Fruit fly (Drosophila melanogaster) whole organism, embryonic: Measurements from ENCODE around the gene MtnD.

Source experiments
- Abd-B ChIP-seq: fragments of 200-800 bp; sonication (Bioruptor generic); optimal IDR thresholded peaks from 2 replicates; lab custom pipeline; 2018; ENCODE audit warnings: missing biosample characterization, mild to moderate bottlenecking, missing genetic modification characterization, moderate library complexity
- Awh ChIP-seq: fragments of 200-800 bp; sonication (Bioruptor generic); IDR thresholded peaks from 2 replicates; pipeline ENCODE4, ENCODE4 v1.3.6; 2022; ENCODE audit warnings: missing biosample characterization, missing genetic modification characterization
- B-H2 ChIP-seq: fragments of 200-800 bp; sonication (Bioruptor generic); optimal IDR thresholded peaks from 2 replicates; lab custom pipeline; 2018; ENCODE audit warnings: missing biosample characterization, mild to moderate bottlenecking, missing genetic modification characterization
- CG10209 ChIP-seq: fragments of 200-800 bp; sonication (Bioruptor generic); optimal IDR thresholded peaks from 3 replicates; lab custom pipeline; 2017; ENCODE audit warnings: missing biosample characterization, mild to moderate bottlenecking, missing genetic modification characterization, missing genetic modification reagents
- CG14014 ChIP-seq: fragments of 200-800 bp; sonication (Bioruptor generic); IDR thresholded peaks from 2 replicates; pipeline ENCODE4 v1.3.6; 2022; ENCODE audit warnings: missing biosample characterization, missing genetic modification characterization
- CG15011 ChIP-seq: fragments of 200-800 bp; sonication (Bioruptor generic); optimal IDR thresholded peaks from 3 replicates; lab custom pipeline; 2018; ENCODE audit warnings: missing biosample characterization, mild to moderate bottlenecking, missing genetic modification characterization
- CG17829 ChIP-seq: fragments of 200-800 bp; optimal IDR thresholded peaks from 2 replicates; lab custom pipeline; 2019; ENCODE audit warnings: missing biosample characterization, mild to moderate bottlenecking, missing genetic modification characterization, moderate library complexity
- CG17912 ChIP-seq: fragments of 200-800 bp; sonication (Bioruptor generic); optimal IDR thresholded peaks from 2 replicates; lab custom pipeline; 2018; ENCODE audit warnings: missing biosample characterization, mild to moderate bottlenecking, missing genetic modification characterization
- CG1792 ChIP-seq: fragments of 200-800 bp; sonication (Bioruptor generic); optimal IDR thresholded peaks from 2 replicates; lab custom pipeline; 2016; ENCODE audit warnings: missing biosample characterization, missing genetic modification characterization
- CG18011 ChIP-seq: fragments of 200-800 bp; sonication (Bioruptor generic); optimal IDR thresholded peaks from 2 replicates; lab custom pipeline; 2017; ENCODE audit warnings: missing biosample characterization, missing genetic modification characterization, mild to moderate bottlenecking, moderate library complexity, missing genotype
- CG2202 ChIP-seq: fragments of 200-800 bp; sonication (Bioruptor generic); optimal IDR thresholded peaks from 2 replicates; lab custom pipeline; 2018; ENCODE audit warnings: missing biosample characterization, mild to moderate bottlenecking, missing genetic modification characterization
- CG2678 ChIP-seq: fragments of 200-800 bp; sonication (Bioruptor generic); optimal IDR thresholded peaks from 3 replicates; lab custom pipeline; 2019; ENCODE audit warnings: missing biosample characterization, mild to moderate bottlenecking, missing genetic modification characterization, moderate library complexity
- CG2875 ChIP-seq: fragments of 200-800 bp; sonication (Bioruptor generic); optimal IDR thresholded peaks from 2 replicates; lab custom pipeline; 2017; ENCODE audit warnings: missing biosample characterization, mild to moderate bottlenecking, missing genetic modification characterization, missing genetic modification reagents
- CG2889 ChIP-seq: fragments of 200-800 bp; sonication (Bioruptor generic); IDR thresholded peaks from 3 replicates; pipeline ENCODE4 v1.3.6; 2022; ENCODE audit warnings: missing biosample characterization, missing genetic modification characterization
- CG30020 ChIP-seq: fragments of 200-800 bp; optimal IDR thresholded peaks from 2 replicates; lab custom pipeline; 2019; ENCODE audit warnings: missing biosample characterization, mild to moderate bottlenecking, missing genetic modification characterization, moderate library complexity
- CG31365 ChIP-seq: fragments of 200-800 bp; sonication (Bioruptor generic); optimal IDR thresholded peaks from 2 replicates; lab custom pipeline; 2018; ENCODE audit warnings: missing biosample characterization, mild to moderate bottlenecking, missing genetic modification characterization
- CG3281 ChIP-seq: fragments of 200-800 bp; sonication (Bioruptor generic); optimal IDR thresholded peaks from 3 replicates; lab custom pipeline; 2017; ENCODE audit warnings: missing biosample characterization, mild to moderate bottlenecking, missing genetic modification characterization
- CG3407 ChIP-seq: fragments of 200-800 bp; sonication (Bioruptor generic); optimal IDR thresholded peaks from 2 replicates; lab custom pipeline; 2018; ENCODE audit warnings: missing biosample characterization, mild to moderate bottlenecking, missing genetic modification characterization
- CG4282 ChIP-seq: fragments of 200-800 bp; sonication (Bioruptor generic); optimal IDR thresholded peaks from 2 replicates; lab custom pipeline; 2016; ENCODE audit warnings: missing biosample characterization, missing genetic modification characterization
- CG4707 ChIP-seq: fragments of 200-800 bp; sonication (Bioruptor generic); optimal IDR thresholded peaks from 2 replicates; lab custom pipeline; 2018; ENCODE audit warnings: missing biosample characterization, mild to moderate bottlenecking, missing genetic modification characterization, moderate library complexity
- CG7556 ChIP-seq: fragments of 200-800 bp; sonication (Bioruptor generic); optimal IDR thresholded peaks from 2 replicates; lab custom pipeline; 2017; ENCODE audit warnings: missing biosample characterization, mild to moderate bottlenecking, missing genetic modification characterization
- CG9797 ChIP-seq: fragments of 200-800 bp; sonication (Bioruptor generic); optimal IDR thresholded peaks from 3 replicates; lab custom pipeline; 2018; ENCODE audit warnings: missing biosample characterization, mild to moderate bottlenecking, missing genetic modification characterization
- CrebB ChIP-seq: fragments of 200-800 bp; sonication (Bioruptor generic); optimal IDR thresholded peaks from 3 replicates; lab custom pipeline; 2018; ENCODE audit warnings: missing biosample characterization, mild to moderate bottlenecking, missing genetic modification characterization
- Dip2 ChIP-seq: fragments of 200-800 bp; sonication (Bioruptor generic); IDR thresholded peaks from 2 replicates; pipeline ENCODE4 v1.3.6; 2022; ENCODE audit warnings: missing biosample characterization, missing genetic modification characterization
- Fer2 ChIP-seq: fragments of 200-800 bp; sonication (Bioruptor generic); optimal IDR thresholded peaks from 2 replicates; lab custom pipeline; 2018; ENCODE audit warnings: missing biosample characterization, mild to moderate bottlenecking, missing genetic modification characterization, moderate library complexity
- H15 ChIP-seq: fragments of 200-800 bp; sonication (Bioruptor generic); IDR thresholded peaks from 3 replicates; pipeline ENCODE4 v1.3.6; 2022; ENCODE audit warnings: missing biosample characterization, missing genetic modification characterization
- HHEX ChIP-seq: fragments of 200-800 bp; sonication (Bioruptor generic); optimal IDR thresholded peaks from 3 replicates; lab custom pipeline; 2017; ENCODE audit warnings: missing biosample characterization, mild to moderate bottlenecking, missing genetic modification characterization, missing genetic modification reagents
- Hand ChIP-seq: fragments of 200-800 bp; sonication (Bioruptor generic); optimal IDR thresholded peaks from 2 replicates; lab custom pipeline; 2017; ENCODE audit warnings: mild to moderate bottlenecking, missing biosample characterization, missing genetic modification reagents, missing genetic modification characterization
- HmgD ChIP-seq: fragments of 200-800 bp; sonication (Bioruptor generic); optimal IDR thresholded peaks from 3 replicates; lab custom pipeline; 2016; ENCODE audit warnings: missing biosample characterization, missing genetic modification characterization
- HmgZ ChIP-seq: fragments of 200-800 bp; sonication (Bioruptor generic); optimal IDR thresholded peaks from 2 replicates; lab custom pipeline; 2018; ENCODE audit warnings: missing biosample characterization, mild to moderate bottlenecking, missing genetic modification characterization
- Mad ChIP-seq: fragments of 200-800 bp; sonication (Bioruptor generic); optimal IDR thresholded peaks from 2 replicates; lab custom pipeline; 2016; ENCODE audit warnings: missing biosample characterization, missing genetic modification characterization
- Myb ChIP-seq: fragments of 200-800 bp; sonication (Bioruptor generic); optimal IDR thresholded peaks from 2 replicates; lab custom pipeline; 2016; ENCODE audit warnings: missing biosample characterization, missing genetic modification characterization
- Trl ChIP-seq, 3 experiments: fragments of >200 bp in 2 of 3; fragments of 200-800 bp in 1 of 3; sonication (Bioruptor generic) in 1 of 3; optimal IDR thresholded peaks; 2 replicates in 1 of 3; 3 replicates in 2 of 3; lab custom pipeline; 2016 to 2017; ENCODE audit warnings: missing biosample characterization in 1 of 3, missing genetic modification characterization in 1 of 3
- Xrp1 ChIP-seq: fragments of 200-800 bp; sonication (Bioruptor generic); IDR thresholded peaks from 2 replicates; pipeline ENCODE4 v1.3.6; 2022; ENCODE audit warnings: missing biosample characterization, missing genetic modification characterization
- YL-1 ChIP-seq: fragments of 200-800 bp; sonication (Bioruptor generic); optimal IDR thresholded peaks from 3 replicates; lab custom pipeline; 2017; ENCODE audit warnings: missing biosample characterization, mild to moderate bottlenecking, missing genetic modification characterization
- abd-A ChIP-seq: fragments of 200-800 bp; sonication (Bioruptor generic); optimal IDR thresholded peaks from 3 replicates; lab custom pipeline; 2019; ENCODE audit warnings: missing biosample characterization, mild to moderate bottlenecking, missing genetic modification characterization, moderate library complexity
- cg ChIP-seq: fragments of 200-800 bp; sonication (Bioruptor generic); optimal IDR thresholded peaks from 3 replicates; lab custom pipeline; 2019; ENCODE audit warnings: missing biosample characterization, mild to moderate bottlenecking, missing genetic modification characterization, moderate library complexity
- dan ChIP-seq: fragments of 200-800 bp; sonication (Bioruptor generic); IDR thresholded peaks from 2 replicates; pipeline ENCODE4 v1.3.6; 2022; ENCODE audit warnings: missing biosample characterization, missing genetic modification characterization
- dpn ChIP-seq, 2 experiments: fragments of 200-800 bp; sonication (Bioruptor generic); optimal IDR thresholded peaks; 3 replicates each; lab custom pipeline; 2016; ENCODE audit warnings: missing biosample characterization in 2 of 2, missing genetic modification characterization in 2 of 2
- gce ChIP-seq: fragments of 200-800 bp; sonication (Bioruptor generic); IDR thresholded peaks from 3 replicates; pipeline ENCODE4 v1.3.6; 2022; ENCODE audit warnings: missing biosample characterization, missing genetic modification characterization
- mirr ChIP-seq: fragments of 200-800 bp; sonication (Bioruptor generic); optimal IDR thresholded peaks from 3 replicates; lab custom pipeline; 2018; ENCODE audit warnings: missing biosample characterization, mild to moderate bottlenecking, missing genetic modification characterization
- otp ChIP-seq: fragments of 200-800 bp; sonication (Bioruptor generic); IDR thresholded peaks from 3 replicates; pipeline ENCODE4, ENCODE4 v1.3.6; 2022; ENCODE audit warnings: missing biosample characterization, missing genetic modification characterization
- ro ChIP-seq: fragments of 200-800 bp; sonication (Bioruptor generic); IDR thresholded peaks from 2 replicates; pipeline ENCODE4 v1.3.6; 2022; ENCODE audit warnings: missing biosample characterization, missing genetic modification characterization
- scrt ChIP-seq: fragments of 200-800 bp; sonication (Bioruptor generic); optimal IDR thresholded peaks from 2 replicates; lab custom pipeline; 2018; ENCODE audit warnings: missing biosample characterization, mild to moderate bottlenecking, missing genetic modification characterization, moderate library complexity
- sens ChIP-seq: fragments of 200-800 bp; sonication (Bioruptor generic); peaks from one replicate; lab custom pipeline; 2016; ENCODE audit warnings: missing biosample characterization, missing genetic modification characterization
- stc ChIP-seq: fragments of 200-800 bp; sonication (Bioruptor generic); IDR thresholded peaks from 2 replicates; pipeline ENCODE4 v1.3.6; 2022; ENCODE audit warnings: missing biosample characterization, missing genetic modification characterization
- tin ChIP-seq: fragments of 200-800 bp; sonication (Bioruptor generic); optimal IDR thresholded peaks from 3 replicates; lab custom pipeline; 2016; ENCODE audit warnings: missing biosample characterization, missing genetic modification characterization
- tx ChIP-seq: fragments of 200-800 bp; sonication (Bioruptor generic); optimal IDR thresholded peaks from 2 replicates; lab custom pipeline; 2016; ENCODE audit warnings: missing biosample characterization, missing genetic modification characterization
- unpg ChIP-seq: fragments of 200-800 bp; sonication (Bioruptor generic); optimal IDR thresholded peaks from 3 replicates; lab custom pipeline; 2018; ENCODE audit warnings: missing biosample characterization, mild to moderate bottlenecking, missing genetic modification characterization, moderate library complexity
- zf30C ChIP-seq: fragments of 200-800 bp; sonication (Bioruptor generic); optimal IDR thresholded peaks from 3 replicates; lab custom pipeline; 2018; ENCODE audit warnings: missing biosample characterization, mild to moderate bottlenecking, missing genetic modification characterization

MtnD gene

DNA sequence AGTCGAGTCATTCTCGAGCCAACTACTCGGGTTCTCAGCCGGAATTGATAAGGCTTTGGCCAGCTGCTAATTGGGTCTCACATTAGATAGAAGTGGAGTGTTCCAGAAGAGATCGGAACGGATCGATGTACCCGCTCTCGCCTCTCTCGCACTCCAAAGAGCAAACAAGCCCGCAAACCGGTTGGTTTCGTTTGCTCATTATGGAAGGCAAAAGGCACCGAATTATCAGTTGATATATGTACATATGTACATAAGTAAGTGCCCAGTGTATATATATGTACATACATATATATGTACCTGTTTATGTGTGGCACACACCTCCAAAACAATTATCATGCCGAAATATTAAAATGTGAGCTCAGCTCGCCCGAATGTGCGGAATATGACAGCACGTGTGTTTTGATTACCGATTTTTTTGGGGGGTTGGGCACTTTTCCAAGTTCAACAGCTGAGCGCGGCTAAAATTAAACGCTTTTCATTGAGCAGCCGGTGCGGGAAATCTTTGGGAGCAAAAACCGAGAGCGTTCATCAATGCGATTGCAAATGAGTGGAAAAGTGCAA is 21.0 kb downstream of the MtnD start (continued):
- TF ChIP-seq CG2678 (tag; lab: Kevin White, UChicago) (peak; percentile 10), Myb (no peak), CG2202 (tag; lab: Kevin White, UChicago) (peak; percentile 36), abd-A (peak; percentile 37), tin (GFP tag; lab: Kevin White, UChicago) (no peak), CG17829 (tag; lab: Kevin White, UChicago) (no peak), CG9797 (GFP tag; lab: Kevin White, UChicago) (no peak), HmgZ (tag; lab: Kevin White, UChicago) (peak; percentile 48), CG3281 (no peak), dpn (GFP tag; optimal IDR thresholded peaks at IDR 0.05; lab: Kevin White, UChicago) (no peak), stc (0 out of 2 replicates have a peak, but pooled peaks have one; percentile 8), CG2889 (GFP tag; lab: Robert Waterston, UW) (no peak), Mad (GFP tag; lab: Kevin White, UChicago) (no peak), CG30020 (tag; lab: Kevin White, UChicago) (no peak), CG4282 (peak; percentile 20), H15 (GFP tag; lab: Robert Waterston, UW) (0 out of 3 replicates have a peak, but pooled peaks have one; percentile 4), CG1792 (GFP tag; lab: Kevin White, UChicago) (no peak), HmgD (no peak), dan (GFP tag; lab: Robert Waterston, UW) (no peak), Abd-B (GFP tag; lab: Kevin White, UChicago) (no peak), CG15011 (GFP tag; lab: Kevin White, UChicago) (no peak), Hand (GFP tag; lab: Kevin White, UChicago) (peak; percentile 46), Xrp1 (peak; percentile 69), Trl (optimal IDR thresholded peaks at IDR 0.05; lab: Kevin White, UChicago) (peak; percentile 65 to 76), Trl (GFP tag; optimal IDR thresholded peaks at IDR 0.05; lab: Kevin White, UChicago) (no peak), YL-1 (GFP tag; lab: Kevin White, UChicago) (peak; percentile 30), CG31365 (tag; lab: Kevin White, UChicago) (no peak), CG18011 (no peak), ro (no peak), scrt (GFP tag; lab: Kevin White, UChicago) (no peak), Awh (GFP tag; lab: Robert Waterston, UW) (peak; percentile 35; the same call in 1 of the 2 replicates), CG4707 (peak; percentile 46), tx (GFP tag; lab: Kevin White, UChicago) (no peak), sens (GFP tag; lab: Kevin White, UChicago) (no peak), cg (GFP tag; lab: Kevin White, UChicago) (peak; percentile 14), mirr (GFP tag; lab: Kevin White, UChicago) (peak; percentile 97), Fer2 (peak; percentile 36), otp (GFP tag; lab: Robert Waterston, UW) (no peak), CG7556 (GFP tag; lab: Kevin White, UChicago) (no peak), unpg (peak; percentile 17), HHEX (GFP tag; lab: Kevin White, UChicago) (peak; percentile 50), CG10209 (no peak), CG17912 (GFP tag; lab: Kevin White, UChicago) (peak; percentile 80), CG3407 (GFP tag; lab: Kevin White, UChicago) (peak; percentile 51), gce (peak; percentile 80; the same call in 2 of the 3 replicates), CG2875 (GFP tag; lab: Kevin White, UChicago) (peak; percentile 5), B-H2 (GFP tag; lab: Kevin White, UChicago) (peak; percentile 75), CG14014 (no peak), zf30C (GFP tag; lab: Kevin White, UChicago) (no peak), CrebB (tag; lab: Kevin White, UChicago) (peak; percentile 60), Dip2 (no peak)
